Worm (Caenorhabditis elegans) whole organism, L3 larva: ENCODE measurements around the gene F56A11.4.

Experiments
- ZK546.5 ChIP-seq: sonication (generic microtip); optimal IDR thresholded peaks from 2 replicates; lab custom pipeline; 2017; ENCODE audit warnings: missing biosample characterization, missing genetic modification characterization
- aly-2 ChIP-seq: fragments of 150-350 bp; optimal IDR thresholded peaks from 2 replicates; lab custom pipeline; 2014; ENCODE audit warnings: missing biosample characterization, missing genetic modification characterization
- ama-1 ChIP-seq: fragments of 150-350 bp; optimal IDR thresholded peaks from 2 replicates; lab custom pipeline; 2018
- ceh-16 ChIP-seq: sonication (generic microtip); optimal IDR thresholded peaks from 2 replicates; lab custom pipeline; 2017; ENCODE audit warnings: missing biosample characterization, missing genetic modification characterization
- ceh-28 ChIP-seq: fragments of 150-350 bp; optimal IDR thresholded peaks from 2 replicates; lab custom pipeline; 2014; ENCODE audit warnings: missing biosample characterization, missing genetic modification reagents, missing genetic modification characterization
- ceh-82 ChIP-seq: fragments of 150-350 bp; optimal IDR thresholded peaks from 2 replicates; lab custom pipeline; 2014; ENCODE audit warnings: missing biosample characterization, missing genetic modification characterization
- egl-27 ChIP-seq: sonication (generic microtip); optimal IDR thresholded peaks from 4 replicates; lab custom pipeline; 2017; ENCODE audit warnings: missing biosample characterization, missing genetic modification reagents, missing genetic modification characterization
- elt-1 ChIP-seq: fragments of 150-350 bp; optimal IDR thresholded peaks from 2 replicates; lab custom pipeline; 2014; ENCODE audit warnings: missing biosample characterization, missing genetic modification characterization
- elt-2 ChIP-seq: sonication (generic microtip); optimal IDR thresholded peaks from 2 replicates; lab custom pipeline; 2016; ENCODE audit warnings: missing genetic modification reagents, mild to moderate bottlenecking, missing genetic modification characterization, missing compliant biosample characterization
- elt-3 ChIP-seq, 3 experiments: fragments of 150-350 bp in 1 of 3; sonication (generic microtip) in 2 of 3; optimal IDR thresholded peaks; 2 replicates in 2 of 3; 4 replicates in 1 of 3; lab custom pipeline; 2014 to 2017; ENCODE audit warnings: missing biosample characterization in 3 of 3, missing genetic modification characterization in 3 of 3
- eor-1 ChIP-seq, 2 experiments: fragments of 150-350 bp; optimal IDR thresholded peaks; 2 replicates each; lab custom pipeline; 2014 to 2018; ENCODE audit warnings: missing biosample characterization in 2 of 2, missing genetic modification characterization in 2 of 2
- fkh-10 ChIP-seq: sonication (generic microtip); optimal IDR thresholded peaks from 2 replicates; lab custom pipeline; 2017; ENCODE audit warnings: missing biosample characterization, missing genetic modification reagents, missing genetic modification characterization
- fkh-2 ChIP-seq: fragments of 150-350 bp; optimal IDR thresholded peaks from 2 replicates; lab custom pipeline; 2014; ENCODE audit warnings: missing biosample characterization, missing genetic modification reagents, missing genetic modification characterization
- hmg-11 ChIP-seq: sonication (generic microtip); optimal IDR thresholded peaks from 2 replicates; lab custom pipeline; 2016; ENCODE audit warnings: missing genetic modification characterization, missing compliant biosample characterization
- jun-1 ChIP-seq: fragments of 150-350 bp; optimal IDR thresholded peaks from 2 replicates; lab custom pipeline; 2014; ENCODE audit warnings: missing biosample characterization, missing genetic modification reagents, missing genetic modification characterization
- lin-15B ChIP-seq: fragments of 150-350 bp; optimal IDR thresholded peaks from 2 replicates; lab custom pipeline; 2014; ENCODE audit warnings: missing biosample characterization, missing genetic modification characterization
- lin-39 ChIP-seq: fragments of 150-350 bp; optimal IDR thresholded peaks from 2 replicates; lab custom pipeline; 2018; ENCODE audit warnings: missing biosample characterization, missing genetic modification reagents, missing genetic modification characterization
- lsy-12 ChIP-seq: sonication (generic microtip); optimal IDR thresholded peaks from 2 replicates; lab custom pipeline; 2016; ENCODE audit warnings: mild to moderate bottlenecking, missing genetic modification characterization, missing compliant biosample characterization
- mml-1 ChIP-seq: fragments of 150-350 bp; sonication (generic microtip); optimal IDR thresholded peaks from 3 replicates; lab custom pipeline; 2014; ENCODE audit warnings: missing biosample characterization, missing genetic modification characterization
- nfya-1 ChIP-seq: sonication (generic microtip); optimal IDR thresholded peaks from 2 replicates; lab custom pipeline; 2017; ENCODE audit warnings: missing genetic modification characterization, mild to moderate bottlenecking, missing compliant biosample characterization, antibody characterized with exemption, moderate library complexity; ENCODE audit not compliant: insufficient read depth
- nhr-11 ChIP-seq: fragments of 150-350 bp; optimal IDR thresholded peaks from 2 replicates; lab custom pipeline; 2014; ENCODE audit warnings: missing biosample characterization, missing genetic modification characterization
- nhr-12 ChIP-seq: fragments of 150-350 bp; optimal IDR thresholded peaks from 2 replicates; lab custom pipeline; 2014; ENCODE audit warnings: missing biosample characterization, missing genetic modification characterization
- nhr-237 ChIP-seq: fragments of 150-350 bp; optimal IDR thresholded peaks from 2 replicates; lab custom pipeline; 2014; ENCODE audit warnings: missing biosample characterization, missing genetic modification characterization
- nhr-43 ChIP-seq: sonication (generic microtip); optimal IDR thresholded peaks from 2 replicates; lab custom pipeline; 2016; ENCODE audit warnings: mild to moderate bottlenecking, missing genetic modification characterization, missing compliant biosample characterization; ENCODE audit not compliant: poor library complexity, severe bottlenecking
- nhr-67 ChIP-seq: fragments of 150-350 bp; optimal IDR thresholded peaks from 2 replicates; lab custom pipeline; 2014; ENCODE audit warnings: missing biosample characterization, missing genetic modification characterization
- nhr-77 ChIP-seq: fragments of 150-350 bp; optimal IDR thresholded peaks from 2 replicates; lab custom pipeline; 2014; ENCODE audit warnings: missing biosample characterization, missing genetic modification characterization
- pqm-1 ChIP-seq: fragments of 150-350 bp; optimal IDR thresholded peaks from 2 replicates; lab custom pipeline; 2017; ENCODE audit warnings: missing biosample characterization, missing genetic modification characterization, inconsistent platforms
- skn-1 ChIP-seq: fragments of 150-350 bp; optimal IDR thresholded peaks from 2 replicates; lab custom pipeline; 2014; ENCODE audit warnings: missing biosample characterization, missing genetic modification characterization
- unc-39 ChIP-seq: sonication (generic microtip); optimal IDR thresholded peaks from 4 replicates; lab custom pipeline; 2017; ENCODE audit warnings: missing biosample characterization, missing genetic modification characterization
- ztf-11 ChIP-seq: fragments of 150-350 bp; optimal IDR thresholded peaks from 2 replicates; lab custom pipeline; 2014; ENCODE audit warnings: missing biosample characterization, missing genetic modification characterization
- ztf-4 ChIP-seq: fragments of 150-350 bp; optimal IDR thresholded peaks from 2 replicates; lab custom pipeline; 2014; ENCODE audit warnings: missing biosample characterization, missing genetic modification characterization

F56A11.4 gene

ce11 chrIV:587729-588128 is 39.6 kb downstream of the F56A11.4 start, which contains the start of gene C18H7.12:
C18H7.12 (minus strand) TSS chrIV:587829.
- TF ChIP-seq lin-15B (tag; lab: Kevin White, UChicago): no peak
- peak; percentile 13 for TF ChIP-seq ceh-28

ce11 chrIV:592382-592781 is 44.3 kb downstream of the F56A11.4 start, which contains the start of gene C18H7.6:
C18H7.6 (minus strand) TSS chrIV:592485.
- TF ChIP-seq elt-3 (tag; optimal IDR thresholded peaks at IDR 0.05; lab: Kevin White, UChicago): no peak
- TF ChIP-seq eor-1 (tag; optimal IDR thresholded peaks at IDR 0.05; lab: Kevin White, UChicago): no peak
- TF ChIP-seq unc-39 (tag; lab: Kevin White, UChicago): no peak
- no peak for TF ChIP-seq nhr-67 (tag; lab: Kevin White, UChicago)
- TF ChIP-seq mml-1: no peak
- no peak for TF ChIP-seq lin-39 (tag; lab: Kevin White, UChicago)
- TF ChIP-seq fkh-10: no peak
- no peak for TF ChIP-seq elt-1 (tag; lab: Kevin White, UChicago)
- no peak for TF ChIP-seq skn-1 (tag; lab: Kevin White, UChicago)
- no peak for TF ChIP-seq nfya-1 (tag; lab: Kevin White, UChicago)
- no peak for TF ChIP-seq fkh-2 (tag; lab: Kevin White, UChicago)

ce11 chrIV:593029-593428 is 44.9 kb downstream of the F56A11.4 start, which contains the start of gene C18H7.4:
C18H7.4 (plus strand) TSS chrIV:593329.
- TF ChIP-seq nhr-67 (tag; lab: Kevin White, UChicago) (no peak), ceh-16 (no peak), nhr-77 (tag; lab: Kevin White, UChicago) (no peak), jun-1 (tag; lab: Kevin White, UChicago) (no peak), egl-27 (tag; lab: Kevin White, UChicago) (no peak), lin-39 (tag; lab: Kevin White, UChicago) (no peak), ceh-82 (tag; lab: Kevin White, UChicago) (no peak), nhr-12 (tag; lab: Kevin White, UChicago) (no peak), elt-1 (tag; lab: Kevin White, UChicago) (no peak), hmg-11 (no peak), nhr-237 (tag; lab: Kevin White, UChicago) (no peak), nhr-43 (tag; lab: Kevin White, UChicago) (no peak), nfya-1 (tag; lab: Kevin White, UChicago) (no peak), nhr-11 (tag; lab: Kevin White, UChicago) (no peak), ceh-28 (no peak)

ce11 chrIV:594840-595239 is 46.7 kb downstream of the F56A11.4 start:
- TF ChIP-seq ama-1 (no peak), aly-2 (no peak), elt-2 (tag; lab: Kevin White, UChicago) (no peak), egl-27 (tag; lab: Kevin White, UChicago) (no peak), lin-15B (tag; lab: Kevin White, UChicago) (no peak), ceh-82 (tag; lab: Kevin White, UChicago) (no peak), ztf-11 (tag; lab: Kevin White, UChicago) (no peak), fkh-2 (tag; lab: Kevin White, UChicago) (no peak), nhr-237 (tag; lab: Kevin White, UChicago) (no peak), nhr-43 (tag; lab: Kevin White, UChicago) (no peak), skn-1 (tag; lab: Kevin White, UChicago) (no peak), nfya-1 (tag; lab: Kevin White, UChicago) (no peak), fkh-10 (no peak), ZK546.5 (no peak), nhr-12 (tag; lab: Kevin White, UChicago) (no peak), nhr-77 (tag; lab: Kevin White, UChicago) (no peak), lsy-12 (tag; lab: Kevin White, UChicago) (no peak), pqm-1 (tag; lab: Kevin White, UChicago) (no peak), ztf-4 (tag; lab: Kevin White, UChicago) (no peak)

- peak; percentile 19 for TF ChIP-seq pqm-1 (tag; lab: Kevin White, UChicago)
- no peak for TF ChIP-seq lsy-12 (tag; lab: Kevin White, UChicago)
- TF ChIP-seq, all 47 proteins: peak for 1
Observed at ce11 chrIV:596292-596952, 48.3 kb downstream of the F56A11.4 start, which contains the start of the genes C18H7.7 and C18H7.11. C18H7.7 (minus strand) TSS chrIV:596392. C18H7.11 (plus strand) TSS chrIV:596902.
